Worm (Caenorhabditis elegans) whole organism, L1 larva: ENCODE measurements around the gene T08B1.1.

ENCODE experiments used
- C16A3.4 ChIP-seq: fragments of 150-350 bp; optimal IDR thresholded peaks from 2 replicates; lab custom pipeline; 2014; ENCODE audit warnings: missing biosample characterization, missing genetic modification characterization
- C34B4.2 ChIP-seq: sonication (generic microtip); optimal IDR thresholded peaks from 2 replicates; lab custom pipeline; 2017; ENCODE audit warnings: mild to moderate bottlenecking, missing genetic modification characterization, missing compliant biosample characterization
- Y116A8C.19 ChIP-seq: sonication (generic microtip); optimal IDR thresholded peaks from 2 replicates; lab custom pipeline; 2016; ENCODE audit warnings: missing compliant biosample characterization, missing genetic modification characterization, borderline replicate concordance
- ama-1 ChIP-seq: fragments of 150-350 bp; optimal IDR thresholded peaks from 2 replicates; lab custom pipeline; 2014
- ceh-82 ChIP-seq, 3 experiments: fragments of 150-350 bp in 1 of 3; sonication (generic microtip) in 2 of 3; optimal IDR thresholded peaks; 2 replicates each; lab custom pipeline; 2014 to 2017; ENCODE audit warnings: missing biosample characterization in 3 of 3, missing genetic modification characterization in 3 of 3
- ces-1 ChIP-seq: fragments of 150-350 bp; optimal IDR thresholded peaks from 2 replicates; lab custom pipeline; 2014; ENCODE audit warnings: missing biosample characterization, missing genetic modification reagents, missing genetic modification characterization
- dpl-1 ChIP-seq, 3 experiments: fragments of 150-350 bp in 2 of 3; sonication (generic microtip) in 1 of 3; optimal IDR thresholded peaks; 2 replicates each; lab custom pipeline; 2014 to 2017; ENCODE audit warnings: missing biosample characterization in 3 of 3, missing genetic modification characterization in 3 of 3, missing genetic modification reagents in 3 of 3
- dsc-1 ChIP-seq: sonication (generic microtip); optimal IDR thresholded peaks from 2 replicates; lab custom pipeline; 2016; ENCODE audit warnings: mild to moderate bottlenecking, missing genetic modification characterization, missing compliant biosample characterization
- efl-1 ChIP-seq, 4 experiments: fragments of 150-350 bp; optimal IDR thresholded peaks in 3 of 4; peaks in 1 of 4; 1 replicate in 1 of 4; 2 replicates in 3 of 4; lab custom pipeline; 2014; ENCODE audit warnings: missing biosample characterization in 2 of 4, missing genetic modification characterization in 2 of 4, missing genetic modification reagents in 2 of 4
- elt-3 ChIP-seq, 6 experiments: fragments of 150-350 bp in 1 of 6; sonication (generic microtip); optimal IDR thresholded peaks; 2 replicates each; lab custom pipeline; 2017 to 2018; ENCODE audit warnings: missing biosample characterization in 6 of 6, missing genetic modification characterization in 6 of 6, inconsistent platforms in 1 of 6
- fos-1 ChIP-seq: fragments of 150-350 bp; optimal IDR thresholded peaks from 2 replicates; lab custom pipeline; 2014; ENCODE audit warnings: missing biosample characterization, missing genetic modification characterization
- grh-1 ChIP-seq: fragments of 200-800 bp; sonication (Bioruptor generic); IDR thresholded peaks from 2 replicates; pipeline ENCODE4 v1.3.6; 2022; ENCODE audit warnings: missing genetic modification reagents, missing genetic modification characterization, missing compliant biosample characterization
- irx-1 ChIP-seq: sonication (generic microtip); optimal IDR thresholded peaks from 2 replicates; lab custom pipeline; 2016; ENCODE audit warnings: missing genetic modification characterization, missing compliant biosample characterization
- isw-1 ChIP-seq: fragments of 200-800 bp; sonication (Bioruptor generic); IDR thresholded peaks from 2 replicates; pipeline ENCODE4 v1.3.6; 2022; ENCODE audit warnings: missing genetic modification characterization, missing compliant biosample characterization
- lin-14 ChIP-seq: fragments of 200-800 bp; sonication (Bioruptor generic); optimal IDR thresholded peaks from 2 replicates; lab custom pipeline; 2018; ENCODE audit warnings: mild to moderate bottlenecking, missing genetic modification characterization, moderate library complexity, missing compliant biosample characterization
- lin-39 ChIP-seq: fragments of 150-350 bp; optimal IDR thresholded peaks from 2 replicates; lab custom pipeline; 2014; ENCODE audit warnings: missing biosample characterization, missing genetic modification reagents, missing genetic modification characterization
- lsy-2 ChIP-seq, 2 experiments: fragments of 150-350 bp; optimal IDR thresholded peaks; 2 replicates each; lab custom pipeline; 2014; ENCODE audit warnings: missing biosample characterization in 2 of 2, missing genetic modification characterization in 2 of 2
- mdl-1 ChIP-seq, 2 experiments: fragments of 150-350 bp; optimal IDR thresholded peaks; 2 replicates each; lab custom pipeline; 2014 to 2017; ENCODE audit warnings: missing biosample characterization in 2 of 2, missing genetic modification characterization in 2 of 2, inconsistent platforms in 1 of 2
- mef-2 ChIP-seq: fragments of 150-350 bp; optimal IDR thresholded peaks from 2 replicates; lab custom pipeline; 2014; ENCODE audit warnings: missing biosample characterization, missing genetic modification characterization
- mep-1 ChIP-seq: fragments of 150-350 bp; optimal IDR thresholded peaks from 2 replicates; lab custom pipeline; 2014; ENCODE audit warnings: missing biosample characterization, missing genetic modification characterization
- nhr-11 ChIP-seq: fragments of 150-350 bp; optimal IDR thresholded peaks from 2 replicates; lab custom pipeline; 2014; ENCODE audit warnings: missing biosample characterization, missing genetic modification characterization
- nhr-19 ChIP-seq: fragments of 200-800 bp; sonication (Bioruptor generic); conservative IDR thresholded peaks from 2 replicates; pipeline ENCODE4 v1.3.6; 2022; ENCODE audit warnings: missing genetic modification characterization, missing compliant biosample characterization
- nhr-20 ChIP-seq: sonication (generic microtip); optimal IDR thresholded peaks from 2 replicates; lab custom pipeline; 2016; ENCODE audit warnings: mild to moderate bottlenecking, missing genetic modification characterization, missing compliant biosample characterization
- nhr-47 ChIP-seq: sonication (generic microtip); optimal IDR thresholded peaks from 2 replicates; lab custom pipeline; 2016; ENCODE audit warnings: mild to moderate bottlenecking, missing genetic modification characterization, moderate library complexity, missing compliant biosample characterization
- nhr-71 ChIP-seq: sonication (generic microtip); optimal IDR thresholded peaks from 2 replicates; lab custom pipeline; 2016; ENCODE audit warnings: mild to moderate bottlenecking, missing genetic modification characterization, moderate library complexity, missing compliant biosample characterization
- nhr-76 ChIP-seq: sonication (generic microtip); optimal IDR thresholded peaks from 2 replicates; lab custom pipeline; 2017; ENCODE audit warnings: missing biosample characterization, missing genetic modification characterization
- pax-3 ChIP-seq: fragments of 200-800 bp; sonication (Bioruptor generic); optimal IDR thresholded peaks from 2 replicates; lab custom pipeline; 2018; ENCODE audit warnings: mild to moderate bottlenecking, missing genetic modification characterization, moderate library complexity, missing compliant biosample characterization
- pqm-1 ChIP-seq: sonication (generic microtip); optimal IDR thresholded peaks from 3 replicates; lab custom pipeline; 2017; ENCODE audit warnings: missing biosample characterization, missing genetic modification characterization
- skn-1 ChIP-seq: fragments of 150-350 bp; optimal IDR thresholded peaks from 2 replicates; lab custom pipeline; 2014; ENCODE audit warnings: missing biosample characterization, missing genetic modification characterization
- snu-23 ChIP-seq: sonication (generic microtip); optimal IDR thresholded peaks from 2 replicates; lab custom pipeline; 2016; ENCODE audit warnings: missing genetic modification characterization, missing compliant biosample characterization
- swsn-7 ChIP-seq: sonication (generic microtip); optimal IDR thresholded peaks from 2 replicates; lab custom pipeline; 2016; ENCODE audit warnings: missing genetic modification characterization, missing compliant biosample characterization
- tbx-2 ChIP-seq: sonication (generic microtip); optimal IDR thresholded peaks from 2 replicates; lab custom pipeline; 2016; ENCODE audit warnings: missing genetic modification characterization, missing compliant biosample characterization
- unc-30 ChIP-seq: sonication (generic microtip); optimal IDR thresholded peaks from 2 replicates; lab custom pipeline; 2017; ENCODE audit warnings: missing biosample characterization, missing genetic modification characterization
- unc-62 ChIP-seq: fragments of 150-350 bp; optimal IDR thresholded peaks from 2 replicates; lab custom pipeline; 2014; ENCODE audit warnings: missing biosample characterization, missing genetic modification reagents, missing genetic modification characterization
- unc-86 ChIP-seq: sonication (generic microtip); optimal IDR thresholded peaks from 2 replicates; lab custom pipeline; 2016; ENCODE audit warnings: missing genetic modification characterization, missing compliant biosample characterization
- xbp-1 ChIP-seq: sonication (generic microtip); optimal IDR thresholded peaks from 2 replicates; lab custom pipeline; 2016; ENCODE audit warnings: missing genetic modification characterization, missing compliant biosample characterization
- ztf-11 ChIP-seq, 2 experiments: sonication (generic microtip); optimal IDR thresholded peaks; 2 replicates each; lab custom pipeline; 2016 to 2017; ENCODE audit warnings: missing genetic modification characterization in 2 of 2, missing biosample characterization in 1 of 2, missing compliant biosample characterization in 1 of 2
- ztf-4 ChIP-seq: fragments of 150-350 bp; optimal IDR thresholded peaks from 2 replicates; lab custom pipeline; 2014; ENCODE audit warnings: missing biosample characterization, missing genetic modification characterization

Gene T08B1.1

DNA sequence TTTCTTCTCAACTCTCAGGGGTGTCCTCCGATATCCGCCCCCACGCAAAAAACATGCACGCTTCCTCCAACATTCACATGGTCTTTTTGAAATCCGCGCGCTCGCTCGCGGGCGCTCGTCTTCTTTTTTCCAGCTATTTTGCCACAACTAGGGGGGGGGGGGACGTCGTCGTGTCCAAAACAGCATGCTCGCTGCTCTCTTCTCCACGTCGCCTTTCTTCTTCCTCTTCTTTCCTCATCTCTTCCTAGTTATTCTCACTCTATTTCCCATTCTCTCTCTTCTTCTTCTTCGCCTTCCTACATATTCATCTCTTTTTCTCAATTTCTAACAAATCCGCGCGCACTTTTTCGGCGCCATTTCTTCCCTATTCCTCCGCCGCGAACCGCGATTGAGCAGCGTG, 43.4 kb downstream of the T08B1.1 start (continued):
- TF ChIP-seq mep-1 (tag; lab: Kevin White, UChicago) (no peak), Y116A8C.19 (tag; lab: Kevin White, UChicago) (no peak), lsy-2 (tag; optimal IDR thresholded peaks at IDR 0.05; lab: Kevin White, UChicago) (peak in 1 of 2 experiments; percentile 9), isw-1 (peak; percentile 8; the same call in 1 of the 2 replicates), lin-39 (tag; lab: Kevin White, UChicago) (no peak), ces-1 (GFP tag; lab: Kevin White, UChicago) (no peak), swsn-7 (tag; lab: Kevin White, UChicago) (peak; percentile 57), ama-1 (lab: Kevin White, UChicago) (no peak), ztf-11 (tag; optimal IDR thresholded peaks at IDR 0.05; lab: Kevin White, UChicago) (no peak), unc-30 (tag; lab: Kevin White, UChicago) (no peak), C16A3.4 (no peak), nhr-20 (tag; lab: Kevin White, UChicago) (no peak), dpl-1 (GFP tag; optimal IDR thresholded peaks at IDR 0.05; lab: Kevin White, UChicago) (no peak), unc-62 (GFP tag; lab: Kevin White, UChicago) (no peak), C34B4.2 (tag; lab: Kevin White, UChicago) (no peak), efl-1 (optimal IDR thresholded peaks at IDR 0.05; lab: Kevin White, UChicago) (peak in 1 of 2 experiments; percentile 20), efl-1 (GFP tag; optimal IDR thresholded peaks at IDR 0.05 in 1 of 2; lab: Kevin White, UChicago) (no peak), elt-3 (tag; optimal IDR thresholded peaks at IDR 0.05; lab: Kevin White, UChicago) (no peak), unc-86 (tag; lab: Kevin White, UChicago) (peak; percentile 56), nhr-71 (tag; lab: Kevin White, UChicago) (peak; percentile 58), pqm-1 (no peak), xbp-1 (tag; lab: Kevin White, UChicago) (peak; percentile 36), ztf-4 (tag; lab: Kevin White, UChicago) (no peak), fos-1 (no peak), irx-1 (peak; percentile 25), grh-1 (GFP tag; lab: Robert Waterston, UW) (no peak), snu-23 (peak; percentile 27), nhr-76 (tag; lab: Kevin White, UChicago) (no peak), skn-1 (no peak), nhr-19 (GFP tag; lab: Robert Waterston, UW) (no peak), tbx-2 (tag; lab: Kevin White, UChicago) (peak; percentile 27)

DNA sequence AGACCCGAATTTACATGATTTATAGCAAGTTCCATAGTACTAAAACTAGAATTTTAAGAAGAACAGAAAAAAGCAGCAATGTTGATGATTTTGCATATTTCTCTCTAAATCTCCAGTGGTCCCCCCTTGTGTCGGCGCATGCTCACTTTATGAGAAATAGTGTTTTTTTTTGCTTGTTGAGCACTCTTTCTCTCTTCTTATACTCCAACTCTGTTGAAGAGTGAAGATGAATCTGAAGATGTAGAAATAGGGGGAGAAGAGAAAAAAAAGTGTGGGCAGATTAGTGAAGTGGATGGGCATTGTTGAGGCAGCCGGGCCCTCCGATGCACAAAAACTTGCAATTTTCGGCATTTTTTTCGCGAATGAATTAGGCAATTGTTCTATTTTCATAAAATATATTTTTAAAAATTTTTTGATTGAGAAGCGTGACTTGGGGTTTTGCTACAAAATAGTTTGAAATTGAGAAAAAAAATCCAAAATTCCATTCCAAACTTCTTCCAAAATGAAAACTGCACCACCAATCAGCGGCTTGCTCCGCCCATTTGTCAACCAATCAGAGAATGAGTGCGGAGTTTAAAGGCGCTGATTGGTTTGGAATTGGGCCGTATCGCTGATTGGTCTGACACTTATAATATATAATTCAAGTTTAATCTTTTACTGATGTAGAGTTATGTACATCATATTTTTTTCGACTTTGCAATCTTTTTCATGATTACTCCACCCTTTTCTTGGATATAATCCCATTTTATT, 46.2 kb downstream of the T08B1.1 start:
- TF ChIP-seq lin-14 (GFP tag; lab: Kevin White, UChicago), result peak; percentile 87
- TF ChIP-seq mef-2, result no peak
- no peak for TF ChIP-seq nhr-20 (tag; lab: Kevin White, UChicago)
- TF ChIP-seq ceh-82 (tag; optimal IDR thresholded peaks at IDR 0.05; lab: Kevin White, UChicago), result peak in 1 of 3 experiments; percentile 5

ce11 chrV:1937963-1938362, 48.9 kb downstream of the T08B1.1 start, which contains the start of gene glb-25:
Gene glb-25, plus strand, starts transcription at chrV:1938263.
- TF ChIP-seq nhr-47 (tag; lab: Kevin White, UChicago) (no peak), Y116A8C.19 (tag; lab: Kevin White, UChicago) (no peak), dsc-1 (no peak), pax-3 (no peak), efl-1 (optimal IDR thresholded peaks at IDR 0.05; lab: Kevin White, UChicago) (no peak), efl-1 (GFP tag; optimal IDR thresholded peaks at IDR 0.05 in 1 of 2; lab: Kevin White, UChicago) (no peak), nhr-11 (tag; lab: Kevin White, UChicago) (no peak), xbp-1 (tag; lab: Kevin White, UChicago) (no peak), mdl-1 (tag; optimal IDR thresholded peaks at IDR 0.05; lab: Kevin White, UChicago) (no peak)
